Fruit fly (Drosophila melanogaster) whole organism, embryonic: ENCODE results near the gene blp.
A peak's percentile ranks its signal among the peaks of the same experiment; 100 is the strongest.

Experiments used
- ATbp ChIP-seq: fragments of 200-800 bp; sonication (Bioruptor generic); optimal IDR thresholded peaks from 2 replicates; lab custom pipeline; 2017; ENCODE audit warnings: missing biosample characterization, mild to moderate bottlenecking, missing genetic modification characterization, missing genetic modification reagents
- Atf-2 ChIP-seq: fragments of 200-800 bp; sonication (Bioruptor generic); optimal IDR thresholded peaks from 2 replicates; lab custom pipeline; 2016; ENCODE audit warnings: missing biosample characterization, missing genetic modification characterization
- B-H2 ChIP-seq: fragments of 200-800 bp; sonication (Bioruptor generic); optimal IDR thresholded peaks from 2 replicates; lab custom pipeline; 2018; ENCODE audit warnings: missing biosample characterization, mild to moderate bottlenecking, missing genetic modification characterization
- CG10147 ChIP-seq: fragments of 200-800 bp; sonication (Bioruptor generic); optimal IDR thresholded peaks from 2 replicates; lab custom pipeline; 2019; ENCODE audit warnings: missing biosample characterization, mild to moderate bottlenecking, missing genetic modification characterization, moderate library complexity
- CG12299 ChIP-seq: fragments of 200-800 bp; sonication (Bioruptor generic); optimal IDR thresholded peaks from 2 replicates; lab custom pipeline; 2018; ENCODE audit warnings: missing biosample characterization, mild to moderate bottlenecking, missing genetic modification characterization
- CG13894 ChIP-seq: fragments of 200-800 bp; sonication (Bioruptor generic); optimal IDR thresholded peaks from 3 replicates; lab custom pipeline; 2018; ENCODE audit warnings: missing biosample characterization, mild to moderate bottlenecking, missing genetic modification characterization, moderate library complexity
- CG14050 ChIP-seq: fragments of 200-800 bp; sonication (Bioruptor generic); IDR thresholded peaks from 3 replicates; pipeline ENCODE4 v1.3.6; 2022; ENCODE audit warnings: missing biosample characterization, missing genetic modification characterization
- CG14965 ChIP-seq: fragments of 200-800 bp; sonication (Bioruptor generic); optimal IDR thresholded peaks from 2 replicates; lab custom pipeline; 2016; ENCODE audit warnings: missing biosample characterization, missing genetic modification characterization, borderline replicate concordance
- CG2129 ChIP-seq: fragments of 200-800 bp; sonication (Bioruptor generic); IDR thresholded peaks from 2 replicates; pipeline ENCODE4 v1.3.6; 2022; ENCODE audit warnings: missing biosample characterization, missing genetic modification characterization; ENCODE audit not compliant: partially characterized antibody
- CG2199 ChIP-seq: fragments of 200-800 bp; sonication (Bioruptor generic); IDR thresholded peaks from 3 replicates; pipeline ENCODE4 v1.3.6; 2022; ENCODE audit warnings: missing biosample characterization, missing genetic modification characterization
- CG33557 ChIP-seq: fragments of 200-800 bp; sonication (Bioruptor generic); optimal IDR thresholded peaks from 2 replicates; lab custom pipeline; 2019; ENCODE audit warnings: missing biosample characterization, mild to moderate bottlenecking, missing genetic modification characterization, moderate library complexity
- CG34224 ChIP-seq: fragments of 200-800 bp; sonication (Bioruptor generic); IDR thresholded peaks from 3 replicates; pipeline ENCODE4 v1.3.6; 2022; ENCODE audit warnings: missing biosample characterization, missing genetic modification characterization; ENCODE audit not compliant: partially characterized antibody
- CG34422 ChIP-seq: fragments of 200-800 bp; sonication (Bioruptor generic); IDR thresholded peaks from 3 replicates; pipeline ENCODE4 v1.3.6; 2022; ENCODE audit warnings: missing biosample characterization, missing genetic modification characterization
- CG4360 ChIP-seq: fragments of 200-800 bp; sonication (Bioruptor generic); IDR thresholded peaks from 2 replicates; pipeline ENCODE4 v1.3.6; 2022; ENCODE audit warnings: missing biosample characterization, missing genetic modification characterization
- CG5953 ChIP-seq: fragments of 200-800 bp; sonication (Bioruptor generic); IDR thresholded peaks from 2 replicates; pipeline ENCODE4 v1.3.6; 2022; ENCODE audit warnings: missing biosample characterization, missing genetic modification characterization
- CG6254 ChIP-seq: fragments of 200-800 bp; sonication (Bioruptor generic); optimal IDR thresholded peaks from 3 replicates; lab custom pipeline; 2017; ENCODE audit warnings: mild to moderate bottlenecking, missing biosample characterization, missing genetic modification reagents, missing genetic modification characterization
- CG6854 ChIP-seq: fragments of 200-800 bp; sonication (Bioruptor generic); optimal IDR thresholded peaks from 3 replicates; lab custom pipeline; 2017; ENCODE audit warnings: missing biosample characterization, mild to moderate bottlenecking, missing genetic modification characterization
- CG8924 ChIP-seq: fragments of 200-800 bp; optimal IDR thresholded peaks from 3 replicates; lab custom pipeline; 2019; ENCODE audit warnings: missing biosample characterization, mild to moderate bottlenecking, missing genetic modification characterization, moderate library complexity
- Dbx ChIP-seq: fragments of 200-800 bp; sonication (Bioruptor generic); IDR thresholded peaks from 3 replicates; pipeline ENCODE4 v1.3.6; 2022; ENCODE audit warnings: missing biosample characterization, missing genetic modification characterization
- Doc2 ChIP-seq: fragments of 200-800 bp; sonication (Bioruptor generic); IDR thresholded peaks from 2 replicates; pipeline ENCODE4 v1.3.6; 2022; ENCODE audit warnings: missing biosample characterization, missing genetic modification characterization
- Dp ChIP-seq: fragments of 200-800 bp; sonication (Bioruptor generic); optimal IDR thresholded peaks from 2 replicates; lab custom pipeline; 2018; ENCODE audit warnings: missing biosample characterization, mild to moderate bottlenecking, missing genetic modification characterization, moderate library complexity
- Drgx ChIP-seq: fragments of 200-800 bp; sonication (Bioruptor generic); IDR thresholded peaks from 2 replicates; pipeline ENCODE4 v1.3.6; 2022; ENCODE audit warnings: missing biosample characterization, missing genetic modification characterization
- Fer1 ChIP-seq: fragments of 200-800 bp; sonication (Bioruptor generic); optimal IDR thresholded peaks from 2 replicates; lab custom pipeline; 2017; ENCODE audit warnings: missing biosample characterization, mild to moderate bottlenecking, missing genetic modification characterization
- Gug ChIP-seq: fragments of 200-800 bp; sonication (Bioruptor generic); IDR thresholded peaks from 4 replicates; pipeline ENCODE4 v1.3.6; 2022; ENCODE audit warnings: missing biosample characterization, missing genetic modification characterization
- Hr51 ChIP-seq, 2 experiments: fragments of 200-800 bp; sonication (Bioruptor generic); optimal IDR thresholded peaks; 2 replicates in 1 of 2; 3 replicates in 1 of 2; lab custom pipeline; 2016 to 2018; ENCODE audit warnings: missing biosample characterization in 2 of 2, missing genetic modification characterization in 2 of 2, mild to moderate bottlenecking in 1 of 2, moderate library complexity in 1 of 2
- Hsf ChIP-seq: fragments of 200-800 bp; sonication (Bioruptor generic); optimal IDR thresholded peaks from 3 replicates; lab custom pipeline; 2016; ENCODE audit warnings: missing biosample characterization, missing genetic modification characterization
- Scr ChIP-seq: fragments of 200-800 bp; sonication (Bioruptor generic); IDR thresholded peaks from 2 replicates; pipeline ENCODE4 v1.3.6; 2022; ENCODE audit warnings: missing biosample characterization, missing genetic modification characterization; ENCODE audit not compliant: partially characterized antibody
- Stat92E ChIP-seq, 3 experiments: fragments of >200 bp in 2 of 3; fragments of 200-800 bp in 1 of 3; sonication (Bioruptor generic) in 1 of 3; optimal IDR thresholded peaks; 2 replicates each; lab custom pipeline; 2017 to 2019; ENCODE audit warnings: missing biosample characterization in 3 of 3, missing genetic modification characterization in 3 of 3, mild to moderate bottlenecking in 1 of 3, moderate library complexity in 1 of 3
- Taf1 ChIP-seq: fragments of 200-800 bp; sonication (Bioruptor generic); IDR thresholded peaks from 2 replicates; pipeline ENCODE4 v1.3.6; 2022; ENCODE audit warnings: missing biosample characterization, missing genetic modification characterization
- bowl ChIP-seq: fragments of 200-800 bp; sonication (Bioruptor generic); IDR thresholded peaks from 2 replicates; pipeline ENCODE4 v1.3.6; 2022; ENCODE audit warnings: missing biosample characterization, missing genetic modification characterization
- caup ChIP-seq: fragments of 200-800 bp; sonication (Bioruptor generic); optimal IDR thresholded peaks from 3 replicates; lab custom pipeline; 2017; ENCODE audit warnings: missing biosample characterization, mild to moderate bottlenecking, missing genetic modification characterization, moderate library complexity; ENCODE audit not compliant: severe bottlenecking
- crp ChIP-seq, 2 experiments: fragments of 200-800 bp; sonication (Bioruptor generic); optimal IDR thresholded peaks; 2 replicates in 1 of 2; 3 replicates in 1 of 2; lab custom pipeline; 2017; ENCODE audit warnings: missing biosample characterization in 2 of 2, missing genetic modification characterization in 2 of 2, mild to moderate bottlenecking in 1 of 2, moderate library complexity in 1 of 2
- dmrt11E ChIP-seq: fragments of 200-800 bp; sonication (Bioruptor generic); optimal IDR thresholded peaks from 3 replicates; lab custom pipeline; 2018; ENCODE audit warnings: missing biosample characterization, mild to moderate bottlenecking, missing genetic modification characterization, moderate library complexity
- emc ChIP-seq: fragments of 200-800 bp; sonication (Bioruptor generic); optimal IDR thresholded peaks from 2 replicates; lab custom pipeline; 2016; ENCODE audit warnings: missing biosample characterization, missing genetic modification characterization
- eve ChIP-seq, 2 experiments: fragments of >200 bp; optimal IDR thresholded peaks; 2 replicates each; lab custom pipeline; 2017; ENCODE audit warnings: missing biosample characterization in 2 of 2, missing genetic modification characterization in 2 of 2
- grau ChIP-seq: fragments of 200-800 bp; optimal IDR thresholded peaks from 3 replicates; lab custom pipeline; 2019; ENCODE audit warnings: missing biosample characterization, mild to moderate bottlenecking, missing genetic modification characterization, moderate library complexity
- gsb ChIP-seq: fragments of 200-800 bp; sonication (Bioruptor generic); IDR thresholded peaks from 2 replicates; pipeline ENCODE4 v1.3.6; 2022; ENCODE audit warnings: missing biosample characterization, missing genetic modification characterization
- gsb-n ChIP-seq: fragments of 200-800 bp; sonication (Bioruptor generic); optimal IDR thresholded peaks from 3 replicates; lab custom pipeline; 2018; ENCODE audit warnings: missing biosample characterization, mild to moderate bottlenecking, missing genetic modification characterization
- gt ChIP-seq: fragments of 200-800 bp; sonication (Bioruptor generic); IDR thresholded peaks from 2 replicates; pipeline ENCODE4 v1.3.6; 2022; ENCODE audit warnings: missing biosample characterization, missing genetic modification characterization
- ind ChIP-seq: fragments of 200-800 bp; sonication (Bioruptor generic); optimal IDR thresholded peaks from 3 replicates; lab custom pipeline; 2016; ENCODE audit warnings: missing biosample characterization, missing genetic modification characterization
- oc ChIP-seq: fragments of 200-800 bp; sonication (Bioruptor generic); optimal IDR thresholded peaks from 2 replicates; lab custom pipeline; 2018; ENCODE audit warnings: missing biosample characterization, mild to moderate bottlenecking, missing genetic modification characterization, moderate library complexity
- onecut ChIP-seq: fragments of 200-800 bp; sonication (Bioruptor generic); IDR thresholded peaks from 2 replicates; pipeline ENCODE4 v1.3.6; 2022; ENCODE audit warnings: missing biosample characterization, missing genetic modification characterization
- phol ChIP-seq: fragments of 200-800 bp; sonication (Bioruptor generic); optimal IDR thresholded peaks from 3 replicates; lab custom pipeline; 2018; ENCODE audit warnings: missing biosample characterization, mild to moderate bottlenecking, missing genetic modification characterization, moderate library complexity
- ro ChIP-seq: fragments of 200-800 bp; sonication (Bioruptor generic); IDR thresholded peaks from 2 replicates; pipeline ENCODE4 v1.3.6; 2022; ENCODE audit warnings: missing biosample characterization, missing genetic modification characterization
- scrt ChIP-seq: fragments of 200-800 bp; sonication (Bioruptor generic); optimal IDR thresholded peaks from 2 replicates; lab custom pipeline; 2018; ENCODE audit warnings: missing biosample characterization, mild to moderate bottlenecking, missing genetic modification characterization, moderate library complexity
- sima ChIP-seq: fragments of 200-800 bp; sonication (Bioruptor generic); optimal IDR thresholded peaks from 2 replicates; lab custom pipeline; 2016; ENCODE audit warnings: missing biosample characterization, missing genetic modification characterization
- sisA ChIP-seq: fragments of 200-800 bp; sonication (Bioruptor generic); IDR thresholded peaks from 2 replicates; pipeline ENCODE4 v1.3.6; 2022; ENCODE audit warnings: missing biosample characterization, missing genetic modification characterization
- sug ChIP-seq: fragments of 200-800 bp; optimal IDR thresholded peaks from 2 replicates; lab custom pipeline; 2019; ENCODE audit warnings: missing biosample characterization, mild to moderate bottlenecking, missing genetic modification characterization, moderate library complexity
- vnd ChIP-seq: fragments of 200-800 bp; sonication (Bioruptor generic); IDR thresholded peaks from 3 replicates; pipeline ENCODE4 v1.3.6; 2022; ENCODE audit warnings: missing biosample characterization, missing genetic modification characterization; ENCODE audit not compliant: partially characterized antibody

The blp gene

DNA sequence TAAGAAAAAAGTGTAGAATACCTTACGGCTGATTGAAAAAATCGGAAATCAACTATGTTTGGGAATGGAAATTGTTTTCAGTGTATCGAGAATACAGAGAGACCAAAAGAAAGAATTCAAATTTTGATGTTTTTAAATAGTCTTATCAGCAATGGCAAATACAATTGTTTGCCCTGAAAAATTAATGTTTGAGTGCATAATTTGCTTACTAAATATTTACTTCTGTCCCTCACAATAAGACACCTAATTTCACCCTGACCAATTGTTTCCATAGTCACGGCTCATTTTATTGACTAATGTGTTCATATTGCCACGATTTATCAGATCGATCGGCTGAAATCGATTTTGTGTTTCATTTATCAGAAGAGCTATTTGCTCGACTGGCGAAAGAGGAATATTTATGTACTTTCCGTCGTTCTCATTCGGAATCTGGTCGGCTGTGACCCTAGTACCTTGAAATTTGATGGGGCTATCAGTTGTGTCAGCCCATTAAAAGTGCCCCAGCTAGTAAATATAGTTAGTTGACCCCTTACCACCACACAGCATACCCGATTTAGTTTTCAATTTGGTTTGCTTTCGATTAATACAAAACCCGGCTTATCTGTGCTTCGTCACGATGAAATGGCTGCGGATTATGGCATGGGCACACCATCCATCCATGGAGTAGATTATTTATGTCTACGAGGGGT lies 50.0 kb downstream of the blp start (continued):
- TF ChIP-seq caup (GFP tag; lab: Kevin White, UChicago) (peak; percentile 18), eve (GFP tag; optimal IDR thresholded peaks at IDR 0.05; lab: Kevin White, UChicago) (no peak), Doc2 (GFP tag; lab: Robert Waterston, UW) (no peak), sisA (no peak), Scr (GFP tag; lab: Robert Waterston, UW) (no peak), Drgx (GFP tag; lab: Robert Waterston, UW) (no peak), Stat92E (GFP tag; optimal IDR thresholded peaks at IDR 0.05; lab: Kevin White, UChicago) (no peak), ATbp (GFP tag; lab: Kevin White, UChicago) (peak; percentile 66), sug (tag; lab: Kevin White, UChicago) (peak; percentile 45), Taf1 (no peak), emc (no peak), grau (tag; lab: Kevin White, UChicago) (peak; percentile 24), sima (GFP tag; lab: Kevin White, UChicago) (no peak), bowl (GFP tag; lab: Robert Waterston, UW) (no peak), dmrt11E (peak; percentile 67), CG2199 (GFP tag; lab: Robert Waterston, UW) (no peak), CG34224 (GFP tag; lab: Robert Waterston, UW) (no peak), B-H2 (GFP tag; lab: Kevin White, UChicago) (no peak), Hsf (GFP tag; lab: Kevin White, UChicago) (no peak), ro (GFP tag; lab: Robert Waterston, UW) (no peak), gt (GFP tag; lab: Robert Waterston, UW) (no peak), CG34422 (no peak), CG14050 (no peak), CG4360 (0 out of 2 replicates have a peak, but pooled peaks have one; percentile 15), onecut (GFP tag; lab: Robert Waterston, UW) (no peak; the same call in 1 of the 2 replicates), CG12299 (tag; lab: Kevin White, UChicago) (no peak), Atf-2 (GFP tag; lab: Kevin White, UChicago) (no peak), Dp (GFP tag; lab: Kevin White, UChicago) (no peak), CG14965 (GFP tag; lab: Kevin White, UChicago) (no peak), CG2129 (GFP tag; lab: Robert Waterston, UW) (no peak), Dbx (GFP tag; lab: Robert Waterston, UW) (no peak), scrt (GFP tag; lab: Kevin White, UChicago) (no peak), CG13894 (tag; lab: Kevin White, UChicago) (no peak), ind (GFP tag; lab: Kevin White, UChicago) (no peak), Fer1 (GFP tag; lab: Kevin White, UChicago) (peak; percentile 10), CG6254 (GFP tag; lab: Kevin White, UChicago) (peak; percentile 20), phol (peak; percentile 9), Gug (GFP tag; lab: Robert Waterston, UW) (no peak), crp (GFP tag; optimal IDR thresholded peaks at IDR 0.05; lab: Kevin White, UChicago) (no peak), oc (tag; lab: Kevin White, UChicago) (peak; percentile 21), gsb (GFP tag; lab: Robert Waterston, UW) (no peak), CG33557 (GFP tag; lab: Kevin White, UChicago) (peak; percentile 78), Hr51 (GFP tag; optimal IDR thresholded peaks at IDR 0.05; lab: Kevin White, UChicago) (no peak), CG8924 (tag; lab: Kevin White, UChicago) (no peak), vnd (GFP tag; lab: Robert Waterston, UW) (no peak), CG5953 (GFP tag; lab: Robert Waterston, UW) (no peak), CG10147 (GFP tag; lab: Kevin White, UChicago) (no peak), gsb-n (peak; percentile 84), CG6854 (GFP tag; lab: Kevin White, UChicago) (no peak)
